Fruit fly (Drosophila melanogaster): Measurements from ENCODE around the gene sd.

sd gene

dm6 chrX:15762723-15763122 is 41.4 kb upstream of the sd start, which contains the start of gene Polr3A (continued):
- TF ChIP-seq CG9215 (GFP tag; IDR thresholded peaks at IDR 0.05) (no peak), Mrtf (GFP tag; IDR thresholded peaks at IDR 0.05) (no peak), CG31388 (GFP tag; optimal IDR thresholded peaks at IDR 0.05) (no peak), pnt (GFP tag; optimal IDR thresholded peaks at IDR 0.05) (no peak), Xbp1 (GFP tag; optimal IDR thresholded peaks at IDR 0.05) (no peak), emc (GFP tag; optimal IDR thresholded peaks at IDR 0.05) (no peak), exex (tag; optimal IDR thresholded peaks at IDR 0.05) (no peak), Ets97D (GFP tag; optimal IDR thresholded peaks at IDR 0.05) (peak; percentile 29), Opbp (GFP tag; IDR thresholded peaks at IDR 0.05; ENCODE audit: partially characterized antibody) (peak; percentile 70), Bgb (GFP tag; IDR thresholded peaks at IDR 0.05; ENCODE audit: partially characterized antibody) (peak; percentile 70), lab (GFP tag; optimal IDR thresholded peaks at IDR 0.05) (no peak), CG2116 (GFP tag; optimal IDR thresholded peaks at IDR 0.05) (peak; percentile 49), CG42726 (GFP tag; IDR thresholded peaks at IDR 0.05; ENCODE audit: partially characterized antibody) (no peak), gce (GFP tag; IDR thresholded peaks at IDR 0.05) (no peak), BEAF-32 (GFP tag; optimal IDR thresholded peaks at IDR 0.05) (peak; percentile 66), CG7745 (tag; optimal IDR thresholded peaks at IDR 0.05) (no peak), scrt (GFP tag; optimal IDR thresholded peaks at IDR 0.05) (no peak), ab (GFP tag; optimal IDR thresholded peaks at IDR 0.05) (no peak), CG11398 (GFP tag; optimal IDR thresholded peaks at IDR 0.05) (no peak), CG30020 (tag; optimal IDR thresholded peaks at IDR 0.05) (peak; percentile 62), NC2α (GFP tag; optimal IDR thresholded peaks at IDR 0.05) (no peak), CG4404 (GFP tag; IDR thresholded peaks at IDR 0.05) (no peak), CG7271 (tag; optimal IDR thresholded peaks at IDR 0.05) (no peak), lilli (GFP tag; optimal IDR thresholded peaks at IDR 0.05) (no peak), Drgx (GFP tag; IDR thresholded peaks at IDR 0.05) (no peak), sqz (GFP tag; optimal IDR thresholded peaks at IDR 0.05) (no peak), HLH4C (GFP tag; IDR thresholded peaks at IDR 0.05; ENCODE audit: partially characterized antibody) (peak; percentile 62), cg (GFP tag; optimal IDR thresholded peaks at IDR 0.05) (no peak), cato (GFP tag; optimal IDR thresholded peaks at IDR 0.05; ENCODE audit: borderline replicate concordance) (no peak), MTF-1 (GFP tag; optimal IDR thresholded peaks at IDR 0.05; ENCODE audit: borderline replicate concordance) (no peak), Scr (GFP tag; IDR thresholded peaks at IDR 0.05; ENCODE audit: partially characterized antibody) (peak; percentile 62), ken (GFP tag; IDR thresholded peaks at IDR 0.05) (no peak), HmgZ (tag; optimal IDR thresholded peaks at IDR 0.05) (peak; percentile 11), az2 (GFP tag; optimal IDR thresholded peaks at IDR 0.05) (no peak), vnd (GFP tag; IDR thresholded peaks at IDR 0.05; ENCODE audit: partially characterized antibody) (0 out of 3 replicates have a peak, but pooled peaks have one; percentile 25), YL-1 (GFP tag; optimal IDR thresholded peaks at IDR 0.05) (peak; percentile 5), CG12744 (GFP tag; optimal IDR thresholded peaks at IDR 0.05) (no peak), Hsf (GFP tag; optimal IDR thresholded peaks at IDR 0.05) (no peak), maf-S (GFP tag; optimal IDR thresholded peaks at IDR 0.05) (no peak), CG2678 (tag; optimal IDR thresholded peaks at IDR 0.05) (no peak), CG34376 (GFP tag; optimal IDR thresholded peaks at IDR 0.05) (no peak), CG15011 (GFP tag; optimal IDR thresholded peaks at IDR 0.05) (no peak), Nf-YC (tag; optimal IDR thresholded peaks at IDR 0.05) (no peak), CG11696 (GFP tag; IDR thresholded peaks at IDR 0.05) (no peak), dm (GFP tag; optimal IDR thresholded peaks at IDR 0.05) (peak; percentile 27), CG17186 (GFP tag; optimal IDR thresholded peaks at IDR 0.05) (peak; percentile 74), CG2889 (GFP tag; IDR thresholded peaks at IDR 0.05) (no peak), CG10267 (tag; optimal IDR thresholded peaks at IDR 0.05) (peak; percentile 5), Rx (GFP tag; IDR thresholded peaks at IDR 0.05) (no peak), tin (GFP tag; optimal IDR thresholded peaks at IDR 0.05) (no peak), CG30431 (GFP tag; optimal IDR thresholded peaks at IDR 0.05) (no peak)
